Worm (Caenorhabditis elegans) whole organism, early embryonic: ENCODE measurements around the gene zip-1.

Experiments
- B0310.2 ChIP-seq: sonication (generic microtip); optimal IDR thresholded peaks from 2 replicates; lab custom pipeline; 2016; ENCODE audit warnings: mild to moderate bottlenecking, missing genetic modification characterization, missing compliant biosample characterization
- F13C5.2 ChIP-seq: sonication (generic microtip); optimal IDR thresholded peaks from 2 replicates; lab custom pipeline; 2017; ENCODE audit warnings: mild to moderate bottlenecking, missing genetic modification characterization, inconsistent platforms, missing compliant biosample characterization
- aly-1 ChIP-seq: sonication (generic microtip); optimal IDR thresholded peaks from 2 replicates; lab custom pipeline; 2016; ENCODE audit warnings: missing genetic modification characterization, missing compliant biosample characterization
- ama-1 ChIP-seq: fragments of 150-350 bp; optimal IDR thresholded peaks from 2 replicates; lab custom pipeline; 2014
- ceh-13 ChIP-seq: fragments of 200-800 bp; sonication (Bioruptor generic); optimal IDR thresholded peaks from 2 replicates; lab custom pipeline; 2018; ENCODE audit warnings: mild to moderate bottlenecking, missing genetic modification characterization, missing compliant biosample characterization
- ceh-36 ChIP-seq: sonication (generic microtip); optimal IDR thresholded peaks from 2 replicates; lab custom pipeline; 2016; ENCODE audit warnings: missing genetic modification characterization, inconsistent platforms, missing compliant biosample characterization
- ets-7 ChIP-seq: sonication (generic microtip); optimal IDR thresholded peaks from 2 replicates; lab custom pipeline; 2016; ENCODE audit warnings: missing genotype, missing genetic modification characterization, missing compliant biosample characterization
- flt-1 ChIP-seq: fragments of 200-800 bp; sonication (Bioruptor generic); IDR thresholded peaks from 2 replicates; pipeline ENCODE4 v1.3.6; 2022; ENCODE audit warnings: missing genetic modification characterization, missing compliant biosample characterization
- hmbx-1 ChIP-seq: sonication (generic microtip); optimal IDR thresholded peaks from 2 replicates; lab custom pipeline; 2016; ENCODE audit warnings: mild to moderate bottlenecking, missing genetic modification characterization, missing compliant biosample characterization
- hmg-4 ChIP-seq: fragments of 200-800 bp; sonication (Bioruptor generic); optimal IDR thresholded peaks from 2 replicates; lab custom pipeline; 2018; ENCODE audit warnings: mild to moderate bottlenecking, missing genetic modification characterization, missing compliant biosample characterization
- hnd-1 ChIP-seq: sonication (generic microtip); optimal IDR thresholded peaks from 2 replicates; lab custom pipeline; 2016; ENCODE audit warnings: missing genetic modification characterization, missing compliant biosample characterization
- pes-1 ChIP-seq: fragments of 200-800 bp; sonication (Bioruptor generic); IDR thresholded peaks from 2 replicates; pipeline ENCODE4 v1.3.6; 2022; ENCODE audit warnings: missing genetic modification reagents, missing genetic modification characterization, missing compliant biosample characterization
- scrt-1 ChIP-seq: fragments of 200-800 bp; sonication (Bioruptor generic); IDR thresholded peaks from 2 replicates; pipeline ENCODE4 v1.3.6; 2022; ENCODE audit warnings: missing genetic modification characterization, missing compliant biosample characterization
- sea-1 ChIP-seq: fragments of 200-800 bp; sonication (Bioruptor generic); conservative IDR thresholded peaks from 2 replicates; pipeline ENCODE4 v1.3.6; 2022; ENCODE audit warnings: missing genetic modification characterization, missing compliant biosample characterization
- tbx-11 ChIP-seq: fragments of 200-800 bp; sonication (Bioruptor generic); IDR thresholded peaks from 2 replicates; pipeline ENCODE4 v1.3.6; 2022; ENCODE audit warnings: missing genetic modification characterization, missing compliant biosample characterization
- tbx-37 ChIP-seq: fragments of 200-800 bp; sonication (Bioruptor generic); conservative IDR thresholded peaks from 2 replicates; pipeline ENCODE4 v1.3.6; 2022; ENCODE audit warnings: missing genetic modification reagents, missing genetic modification characterization, missing compliant biosample characterization
- tra-4 ChIP-seq: sonication (generic microtip); optimal IDR thresholded peaks from 2 replicates; lab custom pipeline; 2017; ENCODE audit warnings: missing genetic modification characterization, missing compliant biosample characterization

The zip-1 gene

DNA sequence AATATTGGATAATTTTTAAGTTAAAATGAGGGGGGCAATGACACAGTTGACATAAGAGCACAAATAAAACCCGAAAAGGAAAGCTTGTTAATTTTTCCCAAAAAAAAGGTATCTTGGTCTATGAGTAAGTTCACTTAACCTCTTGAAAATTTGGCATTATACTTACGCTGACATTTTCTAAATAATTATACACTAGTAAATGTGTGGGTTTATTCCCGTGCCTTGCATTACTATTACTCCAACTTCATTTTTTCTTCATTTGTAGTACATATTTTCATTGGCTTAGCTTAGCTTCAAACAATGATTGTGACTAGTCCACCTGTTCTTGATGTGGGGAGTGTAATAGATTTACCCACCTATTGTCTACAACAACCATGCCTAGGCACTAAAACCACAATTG, 25.7 kb downstream of the zip-1 start, which contains the start of gene Y75B8A.34:
TSS of gene Y75B8A.34 (plus strand) at position 301 of the 400 bp plus-strand sequence.
- no peak for TF ChIP-seq ceh-13 (GFP tag; lab: Kevin White, UChicago)
- no peak for TF ChIP-seq F13C5.2 (tag; lab: Kevin White, UChicago)
- TF ChIP-seq tbx-11 (GFP tag; lab: Robert Waterston, UW): no peak
- TF ChIP-seq ets-7 (tag; lab: Kevin White, UChicago): no peak
- TF ChIP-seq tra-4 (tag; lab: Kevin White, UChicago): no peak
- TF ChIP-seq ceh-36 (tag; lab: Kevin White, UChicago): no peak
- TF ChIP-seq hmbx-1 (tag; lab: Kevin White, UChicago): no peak
- TF ChIP-seq aly-1 (tag; lab: Kevin White, UChicago): no peak
- TF ChIP-seq flt-1 (GFP tag; lab: Robert Waterston, UW): no peak
- no peak for TF ChIP-seq tbx-37 (GFP tag; lab: Robert Waterston, UW)
- TF ChIP-seq hmg-4 (GFP tag; lab: Kevin White, UChicago): no peak

DNA sequence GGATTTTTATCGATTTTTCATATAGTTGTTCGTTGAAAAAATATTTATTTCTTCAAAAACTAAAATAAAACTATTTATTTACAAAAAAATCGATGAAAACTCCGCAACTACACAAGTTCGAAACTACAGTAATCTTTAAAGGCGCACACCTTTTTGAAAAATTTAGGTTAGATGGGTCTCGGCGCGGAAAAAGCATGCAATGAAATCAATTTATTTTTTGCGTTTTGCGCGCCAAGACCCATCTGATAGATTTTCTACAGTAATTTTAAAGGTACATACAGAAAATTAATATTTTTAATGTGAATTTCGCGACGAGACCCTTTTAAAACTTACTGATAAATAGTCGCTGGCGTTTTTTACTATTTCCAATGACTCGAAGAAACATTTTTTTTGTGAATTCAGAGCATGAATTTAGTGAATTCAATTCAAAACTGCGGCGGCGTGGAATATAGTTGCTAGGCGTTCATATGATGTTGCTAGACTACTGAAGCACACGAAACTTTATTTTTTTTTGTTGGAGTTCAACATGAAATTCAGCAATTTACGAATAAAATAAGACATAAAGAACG, 33.5 kb downstream of the zip-1 start, which contains the start of gene Y75B8A.33:
TSS of gene Y75B8A.33 (minus strand) at position 385 of the 569 bp plus-strand sequence.
- TF ChIP-seq pes-1: peak; percentile 39; the same call in 1 of the 2 replicates
- TF ChIP-seq hmbx-1 (tag; lab: Kevin White, UChicago): no peak

DNA sequence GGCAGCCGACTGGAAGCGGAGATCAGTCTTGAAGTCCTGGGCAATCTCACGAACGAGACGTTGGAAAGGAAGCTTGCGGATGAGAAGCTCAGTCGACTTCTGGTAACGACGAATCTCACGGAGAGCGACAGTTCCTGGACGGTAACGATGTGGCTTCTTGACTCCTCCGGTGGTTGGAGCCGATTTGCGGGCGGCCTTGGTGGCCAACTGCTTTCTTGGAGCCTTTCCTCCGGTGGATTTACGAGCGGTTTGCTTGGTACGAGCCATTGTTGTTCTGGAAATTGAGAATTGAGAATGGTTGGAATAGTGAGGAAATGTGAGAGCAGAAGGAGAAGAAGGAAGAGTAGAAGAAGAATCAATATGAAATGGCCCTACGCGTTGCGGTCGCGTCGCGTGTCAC, 34.3 kb downstream of the zip-1 start:
- no peak for TF ChIP-seq hmg-4 (GFP tag; lab: Kevin White, UChicago)
- no peak for TF ChIP-seq scrt-1 (GFP tag; lab: Robert Waterston, UW)
- no peak for TF ChIP-seq tbx-37 (GFP tag; lab: Robert Waterston, UW)
- no peak for TF ChIP-seq B0310.2 (tag; lab: Kevin White, UChicago)
- no peak for TF ChIP-seq ama-1 (lab: Kevin White, UChicago)
- no peak for TF ChIP-seq ets-7 (tag; lab: Kevin White, UChicago)

DNA sequence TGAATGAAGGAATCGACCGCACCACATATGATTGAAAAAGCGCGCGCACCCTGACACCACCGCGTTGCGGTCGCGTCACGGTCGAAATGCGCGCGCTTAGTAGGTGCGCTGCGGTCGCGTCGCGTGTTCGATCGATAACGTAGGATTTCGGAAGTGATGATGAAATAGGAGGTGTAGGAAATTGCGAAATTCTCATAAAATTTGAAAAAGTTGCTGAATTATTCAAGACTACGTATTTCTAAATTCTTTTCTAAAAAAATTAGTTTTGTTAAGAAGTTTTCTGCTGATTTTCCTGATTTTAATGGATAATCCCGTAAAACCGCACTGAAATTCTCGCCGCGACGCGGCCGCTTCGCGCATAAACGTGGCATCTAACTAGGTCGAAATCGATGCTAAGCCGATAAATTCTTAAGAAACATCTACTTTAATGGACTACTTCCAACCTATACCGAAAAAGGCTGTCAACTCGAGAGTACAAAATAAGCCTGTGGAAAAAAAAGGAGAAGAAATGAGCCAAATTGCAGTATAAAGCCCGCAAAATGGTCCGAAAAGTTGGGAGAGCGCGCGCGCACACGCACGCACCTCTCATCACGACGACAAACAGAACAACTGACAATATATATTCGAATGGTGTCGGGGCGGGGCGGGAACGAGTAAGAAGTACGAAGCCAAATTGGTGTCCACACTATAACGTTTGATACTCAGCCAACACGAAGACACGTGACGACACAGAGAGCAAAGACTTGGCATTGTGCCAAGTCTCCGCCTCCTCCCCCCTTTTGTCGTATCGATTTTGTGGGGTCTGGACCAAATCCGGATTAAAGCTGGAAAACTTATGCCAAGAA, 35.1 kb downstream of the zip-1 start, which contains the start of gene his-72:
TSS of gene his-72 (minus strand) at position 589 of the 845 bp plus-strand sequence.
- TF ChIP-seq B0310.2 (tag; lab: Kevin White, UChicago) (peak; percentile 45), hmg-4 (GFP tag; lab: Kevin White, UChicago) (peak; percentile 55), tbx-37 (GFP tag; lab: Robert Waterston, UW) (no peak), pes-1 (peak; percentile 57; the same call in 1 of the 2 replicates), flt-1 (GFP tag; lab: Robert Waterston, UW) (no peak), F13C5.2 (tag; lab: Kevin White, UChicago) (peak; percentile 14), ceh-13 (GFP tag; lab: Kevin White, UChicago) (no peak), ceh-36 (tag; lab: Kevin White, UChicago) (peak; percentile 16), ama-1 (lab: Kevin White, UChicago) (peak; percentile 97), ets-7 (tag; lab: Kevin White, UChicago) (no peak)

DNA sequence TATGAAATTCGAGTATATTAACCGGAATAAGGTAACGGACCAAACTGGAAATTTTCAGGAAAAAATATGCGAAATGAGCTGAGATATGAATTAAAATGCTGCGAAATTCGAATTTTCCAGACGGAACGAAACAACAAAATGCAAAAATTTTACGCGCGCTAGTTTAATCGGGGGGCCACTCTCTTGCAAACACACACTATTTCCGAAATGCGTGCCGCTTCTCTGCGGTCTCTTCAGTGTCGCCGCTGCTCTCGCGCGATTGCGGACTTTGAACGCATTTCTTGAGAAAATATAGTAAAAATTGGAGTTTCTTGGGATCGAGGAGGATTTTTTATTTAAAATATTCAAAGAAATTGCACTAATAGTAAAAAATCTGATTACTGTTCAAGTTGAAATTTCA, 35.9 kb downstream of the zip-1 start:
- TF ChIP-seq ceh-36 (tag; lab: Kevin White, UChicago): no peak
- no peak for TF ChIP-seq aly-1 (tag; lab: Kevin White, UChicago)
- TF ChIP-seq tbx-11 (GFP tag; lab: Robert Waterston, UW): no peak
- TF ChIP-seq ets-7 (tag; lab: Kevin White, UChicago): no peak
- no peak for TF ChIP-seq hnd-1
- TF ChIP-seq flt-1 (GFP tag; lab: Robert Waterston, UW): no peak
- TF ChIP-seq F13C5.2 (tag; lab: Kevin White, UChicago): no peak
- no peak for TF ChIP-seq sea-1 (GFP tag; lab: Robert Waterston, UW)
- no peak for TF ChIP-seq hmg-4 (GFP tag; lab: Kevin White, UChicago)
- TF ChIP-seq B0310.2 (tag; lab: Kevin White, UChicago): no peak
- no peak for TF ChIP-seq pes-1
- no peak for TF ChIP-seq ama-1 (lab: Kevin White, UChicago)
- no peak for TF ChIP-seq hmbx-1 (tag; lab: Kevin White, UChicago)
- no peak for TF ChIP-seq tbx-37 (GFP tag; lab: Robert Waterston, UW)
- TF ChIP-seq ceh-13 (GFP tag; lab: Kevin White, UChicago): no peak

DNA sequence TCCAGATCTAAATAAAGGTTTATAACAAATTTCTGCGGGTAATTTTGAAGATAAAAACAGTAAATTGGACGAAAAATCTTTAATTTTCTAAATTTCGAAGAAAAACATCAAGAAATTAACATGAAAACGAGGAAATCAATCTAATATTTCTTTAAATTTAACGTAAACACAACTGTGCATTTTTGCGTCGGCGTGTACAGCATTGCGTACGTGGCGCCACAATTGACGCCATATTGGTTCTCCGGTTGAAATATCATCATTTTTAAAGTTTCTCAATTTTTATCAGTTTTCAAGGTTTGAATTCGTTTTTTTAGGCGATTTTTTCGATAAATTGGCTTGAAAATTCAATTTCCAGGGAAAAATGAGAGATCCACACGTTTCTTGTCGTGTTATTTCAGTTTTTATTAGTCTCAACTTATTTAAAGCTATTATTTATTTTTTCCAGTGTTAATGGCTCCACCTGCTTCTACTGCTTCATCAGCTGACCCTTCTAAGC, 36.5 kb downstream of the zip-1 start, which contains the start of gene rpt-6:
TSS of gene rpt-6 (plus strand) at position 446 of the 496 bp plus-strand sequence.
- TF ChIP-seq ceh-13 (GFP tag; lab: Kevin White, UChicago) (no peak), pes-1 (no peak), scrt-1 (GFP tag; lab: Robert Waterston, UW) (no peak), hmbx-1 (tag; lab: Kevin White, UChicago) (no peak), ceh-36 (tag; lab: Kevin White, UChicago) (no peak), tbx-11 (GFP tag; lab: Robert Waterston, UW) (no peak), B0310.2 (tag; lab: Kevin White, UChicago) (no peak), flt-1 (GFP tag; lab: Robert Waterston, UW) (no peak)
